Worm (Caenorhabditis elegans) whole organism, midembryonic: ENCODE measurements around the gene gpc-1.

ENCODE experiments used
- T22C8.4 ChIP-seq: fragments of 200-800 bp; sonication (Bioruptor generic); IDR thresholded peaks from 2 replicates; pipeline ENCODE4 v1.3.6; 2022; ENCODE audit warnings: missing genetic modification characterization, missing compliant biosample characterization
- cog-1 ChIP-seq: sonication (generic microtip); optimal IDR thresholded peaks from 2 replicates; lab custom pipeline; 2016; ENCODE audit warnings: missing genetic modification characterization, missing compliant biosample characterization
- flt-1 ChIP-seq: fragments of 200-800 bp; sonication (Bioruptor generic); IDR thresholded peaks from 2 replicates; pipeline ENCODE4 v1.3.6; 2022; ENCODE audit warnings: missing genetic modification characterization, missing compliant biosample characterization
- klf-2 ChIP-seq: fragments of 200-800 bp; sonication (Bioruptor generic); conservative IDR thresholded peaks from 2 replicates; pipeline ENCODE4 v1.3.6; 2022; ENCODE audit warnings: missing genetic modification reagents, missing genetic modification characterization, missing compliant biosample characterization
- med-1 ChIP-seq: sonication (generic microtip); optimal IDR thresholded peaks from 2 replicates; lab custom pipeline; 2017; ENCODE audit warnings: missing genetic modification characterization, mild to moderate bottlenecking, missing compliant biosample characterization, antibody characterized with exemption, missing genetic modification reagents; ENCODE audit not compliant: insufficient read depth
- ref-1 ChIP-seq: fragments of 200-800 bp; sonication (Bioruptor generic); conservative IDR thresholded peaks from 2 replicates; pipeline ENCODE4 v1.3.6; 2022; ENCODE audit warnings: missing genetic modification reagents, missing genetic modification characterization, missing compliant biosample characterization
- tab-1 ChIP-seq: fragments of 200-800 bp; sonication (Bioruptor generic); IDR thresholded peaks from 2 replicates; pipeline ENCODE4 v1.3.6; 2022; ENCODE audit warnings: missing genetic modification characterization, missing compliant biosample characterization
- ztf-23 ChIP-seq: fragments of 200-800 bp; sonication (Bioruptor generic); IDR thresholded peaks from 2 replicates; pipeline ENCODE4 v1.3.6; 2022; ENCODE audit warnings: missing genetic modification reagents, missing genetic modification characterization, missing compliant biosample characterization
- ztf-29 ChIP-seq: fragments of 200-800 bp; sonication (Bioruptor generic); IDR thresholded peaks from 2 replicates; pipeline ENCODE4 v1.3.6; 2022; ENCODE audit warnings: missing genetic modification reagents, missing genetic modification characterization, missing compliant biosample characterization

The gpc-1 gene

DNA sequence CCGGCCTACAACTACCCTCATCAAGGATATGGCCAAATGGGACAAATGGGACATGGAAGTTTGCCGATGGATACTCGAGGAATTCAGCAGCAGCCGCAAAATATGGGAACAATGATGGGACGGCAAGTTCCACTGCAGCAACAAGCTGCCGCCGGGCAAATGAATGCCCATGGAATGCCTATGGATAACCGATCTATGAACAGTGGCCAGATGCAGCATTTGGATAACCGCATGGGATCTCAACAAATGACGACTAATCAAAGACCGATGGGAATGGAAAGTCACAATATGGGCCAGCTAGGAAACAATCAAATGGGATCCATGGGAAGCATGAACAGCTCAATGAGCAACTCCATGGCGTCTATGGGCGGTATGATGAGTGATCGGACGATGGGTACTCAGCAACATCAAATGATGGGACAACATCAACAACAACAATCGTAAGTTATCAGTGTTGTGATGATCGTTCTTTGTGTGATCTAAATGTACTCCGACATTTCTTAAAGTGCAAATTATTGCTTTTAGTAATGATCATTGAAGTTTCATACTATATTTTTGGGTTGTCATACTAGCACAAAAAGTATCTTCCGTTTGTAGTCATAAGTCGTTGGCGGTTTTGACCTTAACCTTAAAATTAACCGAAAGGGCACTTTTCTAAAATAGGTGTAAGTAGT is 28.7 kb upstream of the gpc-1 start:
- TF ChIP-seq ref-1 (no peak), tab-1 (GFP tag; lab: Robert Waterston, UW) (no peak), cog-1 (tag; lab: Kevin White, UChicago) (no peak), flt-1 (GFP tag; lab: Robert Waterston, UW) (no peak), T22C8.4 (GFP tag; lab: Robert Waterston, UW) (no peak), med-1 (GFP tag; lab: Kevin White, UChicago) (no peak), ztf-23 (GFP tag; lab: Robert Waterston, UW) (no peak), klf-2 (no peak)

- no peak for TF ChIP-seq klf-2
- TF ChIP-seq flt-1 (GFP tag; lab: Robert Waterston, UW), result no peak
- no peak for TF ChIP-seq ztf-29 (GFP tag; lab: Robert Waterston, UW)
- no peak for TF ChIP-seq tab-1 (GFP tag; lab: Robert Waterston, UW)
- no peak for TF ChIP-seq cog-1 (tag; lab: Kevin White, UChicago)
- TF ChIP-seq ref-1, result no peak
- no peak for TF ChIP-seq T22C8.4 (GFP tag; lab: Robert Waterston, UW)
- no peak for TF ChIP-seq med-1 (GFP tag; lab: Kevin White, UChicago)
- no peak for TF ChIP-seq ztf-23 (GFP tag; lab: Robert Waterston, UW)
Measured at ce11 chrX:12912435-12912834, 27.6 kb upstream of the gpc-1 start.

DNA sequence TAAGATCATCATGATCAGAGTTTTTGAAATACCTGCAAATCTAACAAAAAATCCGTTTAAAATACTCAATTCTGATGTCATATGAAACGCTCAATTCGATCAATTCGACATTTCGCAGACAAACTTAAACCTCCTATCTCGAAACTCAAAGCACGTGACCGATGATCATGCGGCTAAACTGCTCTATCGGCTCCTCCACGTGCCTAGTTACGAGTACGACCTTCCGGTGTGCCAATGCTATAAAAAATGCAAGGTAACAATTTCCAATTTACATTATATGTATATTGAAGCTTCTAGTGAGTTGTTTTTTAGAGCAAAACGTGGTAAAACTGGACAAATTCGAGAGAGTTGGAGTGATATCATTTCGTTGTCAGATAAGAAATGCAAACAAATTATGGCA is 26.4 kb upstream of the gpc-1 start:
- TF ChIP-seq ref-1, result no peak
- TF ChIP-seq flt-1 (GFP tag; lab: Robert Waterston, UW), result no peak
- TF ChIP-seq klf-2, result no peak
- TF ChIP-seq T22C8.4 (GFP tag; lab: Robert Waterston, UW), result no peak
- TF ChIP-seq tab-1 (GFP tag; lab: Robert Waterston, UW), result no peak
- no peak for TF ChIP-seq ztf-23 (GFP tag; lab: Robert Waterston, UW)
- no peak for TF ChIP-seq med-1 (GFP tag; lab: Kevin White, UChicago)
- no peak for TF ChIP-seq ztf-29 (GFP tag; lab: Robert Waterston, UW)
- TF ChIP-seq cog-1 (tag; lab: Kevin White, UChicago), result no peak

ce11 chrX:12909910-12910309 is 25.1 kb upstream of the gpc-1 start:
- no peak for TF ChIP-seq ztf-29 (GFP tag; lab: Robert Waterston, UW)
- no peak for TF ChIP-seq flt-1 (GFP tag; lab: Robert Waterston, UW)
- TF ChIP-seq klf-2, result no peak
- no peak for TF ChIP-seq T22C8.4 (GFP tag; lab: Robert Waterston, UW)
- no peak for TF ChIP-seq med-1 (GFP tag; lab: Kevin White, UChicago)
- no peak for TF ChIP-seq ztf-23 (GFP tag; lab: Robert Waterston, UW)
- no peak for TF ChIP-seq cog-1 (tag; lab: Kevin White, UChicago)
- no peak for TF ChIP-seq ref-1
- TF ChIP-seq tab-1 (GFP tag; lab: Robert Waterston, UW), result no peak

DNA sequence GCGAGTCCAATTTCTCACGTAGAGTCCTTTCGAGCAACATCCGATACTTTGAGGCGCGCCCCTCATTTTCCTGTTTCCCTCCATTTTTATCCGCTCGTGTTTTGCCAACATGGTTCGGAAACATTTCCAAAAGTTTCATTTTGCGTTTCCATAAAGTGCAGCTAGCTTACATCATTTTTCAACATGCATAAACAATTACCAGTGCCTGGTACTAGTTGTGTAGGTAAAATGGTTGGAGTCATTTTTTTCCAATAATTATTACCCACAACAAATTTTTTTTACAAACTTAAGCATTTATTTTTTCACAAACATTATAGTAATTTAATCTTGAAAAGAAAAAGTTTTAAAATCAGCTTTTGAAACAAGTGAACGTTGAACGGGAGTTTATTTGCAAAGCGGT is 23.9 kb upstream of the gpc-1 start:
- TF ChIP-seq ref-1, result no peak

ce11 chrX:12907502-12907901 is 22.7 kb upstream of the gpc-1 start, which contains the start of gene pqn-18:
Gene pqn-18 (plus strand): TSS chrX:12907832.
- TF ChIP-seq flt-1 (GFP tag; lab: Robert Waterston, UW) (no peak), med-1 (GFP tag; lab: Kevin White, UChicago) (no peak), klf-2 (no peak), ref-1 (no peak)

ce11 chrX:12903810-12904209 is 19.0 kb upstream of the gpc-1 start:
- no peak for TF ChIP-seq ref-1
- no peak for TF ChIP-seq ztf-29 (GFP tag; lab: Robert Waterston, UW)
- no peak for TF ChIP-seq ztf-23 (GFP tag; lab: Robert Waterston, UW)
- TF ChIP-seq med-1 (GFP tag; lab: Kevin White, UChicago), result no peak

DNA sequence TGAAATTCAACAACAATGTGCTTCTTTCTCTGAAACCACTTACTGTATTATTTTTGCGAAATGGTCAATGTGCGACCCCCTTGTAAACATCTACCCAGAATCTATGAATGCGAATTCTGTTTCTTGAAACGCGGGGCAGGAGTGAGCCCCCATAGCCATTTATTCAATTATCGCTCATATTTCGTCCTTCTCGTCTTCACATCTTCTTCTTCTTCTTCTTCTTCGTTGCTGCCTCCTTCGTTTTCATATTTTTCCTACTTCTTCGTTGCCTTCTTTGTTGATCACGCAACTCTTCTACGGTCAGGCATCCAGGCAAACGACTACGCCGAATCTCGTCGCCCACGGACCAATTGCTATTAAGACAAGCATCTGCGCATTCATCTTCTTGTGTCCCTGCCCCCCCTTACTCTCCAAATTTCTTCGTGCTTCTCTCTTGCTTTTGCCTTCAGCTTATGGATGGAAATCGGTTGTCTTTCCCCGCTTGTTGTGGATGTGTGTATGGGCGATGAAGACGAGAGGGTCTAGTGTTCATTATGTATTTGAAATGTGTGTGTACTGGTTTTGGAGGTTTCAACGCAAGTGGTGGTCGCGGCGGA is 17.4 kb upstream of the gpc-1 start:
- no peak for TF ChIP-seq cog-1 (tag; lab: Kevin White, UChicago)
- TF ChIP-seq tab-1 (GFP tag; lab: Robert Waterston, UW), result no peak
- no peak for TF ChIP-seq ref-1
- no peak for TF ChIP-seq med-1 (GFP tag; lab: Kevin White, UChicago)
- TF ChIP-seq flt-1 (GFP tag; lab: Robert Waterston, UW), result no peak
- TF ChIP-seq ztf-23 (GFP tag; lab: Robert Waterston, UW), result no peak

DNA sequence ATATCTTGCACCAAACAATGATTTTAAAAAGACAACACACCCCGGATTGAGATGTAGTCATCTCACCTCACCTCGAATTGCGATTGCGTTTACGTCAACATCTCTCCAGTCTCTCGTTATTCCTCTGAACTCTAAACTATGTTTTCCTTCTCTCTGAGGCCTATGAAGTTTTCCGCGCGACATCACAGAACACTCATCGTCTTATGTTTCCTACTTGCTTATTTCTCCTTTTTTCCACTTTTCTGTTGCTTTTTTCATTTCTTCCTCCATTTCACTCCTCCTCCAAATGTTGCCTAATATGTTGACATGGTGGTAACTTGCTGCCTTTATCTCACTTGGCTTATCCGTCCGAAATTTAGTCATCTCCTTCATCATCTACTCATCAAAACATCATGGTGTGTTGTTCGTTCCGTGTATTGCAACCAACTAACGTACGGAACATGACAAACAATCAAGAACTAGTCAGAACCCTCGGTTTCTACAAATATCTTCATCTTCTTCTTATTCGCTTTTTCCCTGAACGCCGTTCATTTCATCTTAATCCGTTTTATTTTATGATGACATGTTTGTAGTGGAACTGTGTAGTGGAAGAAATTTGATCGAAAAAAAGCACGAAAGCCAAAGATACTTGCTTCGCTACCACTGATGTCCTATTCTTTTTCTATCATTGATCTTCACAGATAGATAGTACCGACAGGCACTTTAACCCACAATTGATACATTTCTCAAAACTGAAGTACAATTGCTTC is 14.5 kb upstream of the gpc-1 start:
- TF ChIP-seq cog-1 (tag; lab: Kevin White, UChicago), result no peak
- no peak for TF ChIP-seq tab-1 (GFP tag; lab: Robert Waterston, UW)
- TF ChIP-seq ztf-23 (GFP tag; lab: Robert Waterston, UW), result no peak
- TF ChIP-seq ref-1, result no peak
